Fruit fly (Drosophila melanogaster) whole organism, wandering third instar larva: Measurements from ENCODE around the gene CG42693.

Experiments
- CG9705 ChIP-seq: fragments of 200-800 bp; sonication (Bioruptor generic); optimal IDR thresholded peaks from 2 replicates; lab custom pipeline; 2018; ENCODE audit warnings: missing biosample characterization, mild to moderate bottlenecking, missing genetic modification characterization
- CrebA ChIP-seq: fragments of 200-800 bp; sonication (Bioruptor generic); optimal IDR thresholded peaks from 2 replicates; lab custom pipeline; 2016; ENCODE audit warnings: missing biosample characterization, mild to moderate bottlenecking, missing genetic modification characterization, borderline replicate concordance
- Dfd ChIP-seq: fragments of >200 bp; optimal IDR thresholded peaks from 2 replicates; lab custom pipeline; 2017; ENCODE audit warnings: missing biosample characterization, missing genetic modification characterization
- Dif ChIP-seq: fragments of 200-275, 200-300 bp; sonication (Bioruptor generic); optimal IDR thresholded peaks from 2 replicates; lab custom pipeline; 2018; ENCODE audit warnings: missing biosample characterization, missing genetic modification characterization; ENCODE audit not compliant: partially characterized antibody
- GATAd ChIP-seq: sonication (Bioruptor generic); optimal IDR thresholded peaks from 2 replicates; lab custom pipeline; 2016; ENCODE audit warnings: missing biosample characterization, missing genetic modification characterization
- HLH106 ChIP-seq: fragments of 200-800 bp; optimal IDR thresholded peaks from 3 replicates; lab custom pipeline; 2019; ENCODE audit warnings: missing biosample characterization, mild to moderate bottlenecking, missing genetic modification characterization, moderate library complexity
- Hnf4 ChIP-seq: fragments of 200-800 bp; sonication (Bioruptor generic); optimal IDR thresholded peaks from 2 replicates; lab custom pipeline; 2016; ENCODE audit warnings: missing biosample characterization, mild to moderate bottlenecking, missing genetic modification characterization
- Hr78 ChIP-seq: fragments of >200 bp; optimal IDR thresholded peaks from 2 replicates; lab custom pipeline; 2017; ENCODE audit warnings: missing biosample characterization, missing genetic modification characterization
- Hr83 ChIP-seq: fragments of 200-300 bp; sonication (Bioruptor generic); optimal IDR thresholded peaks from 2 replicates; lab custom pipeline; 2016; ENCODE audit warnings: missing biosample characterization, mild to moderate bottlenecking, missing genetic modification characterization, moderate library complexity; ENCODE audit not compliant: poor library complexity, severe bottlenecking
- Mio ChIP-seq: sonication (Bioruptor generic); optimal IDR thresholded peaks from 2 replicates; lab custom pipeline; 2016; ENCODE audit warnings: missing biosample characterization, missing genetic modification characterization
- N ChIP-seq: fragments of >200 bp; optimal IDR thresholded peaks from 2 replicates; lab custom pipeline; 2018; ENCODE audit warnings: missing biosample characterization, missing external identifiers, missing genetic modification characterization
- OdsH ChIP-seq: fragments of 200-800 bp; sonication (Bioruptor generic); optimal IDR thresholded peaks from 2 replicates; lab custom pipeline; 2016; ENCODE audit warnings: missing biosample characterization, mild to moderate bottlenecking, missing genetic modification characterization
- Rel ChIP-seq, 2 experiments: fragments of 200-800 bp; sonication (Bioruptor generic) in 1 of 2; optimal IDR thresholded peaks; 2 replicates in 1 of 2; 3 replicates in 1 of 2; lab custom pipeline; 2016 to 2019; ENCODE audit warnings: mild to moderate bottlenecking in 2 of 2, missing biosample characterization in 2 of 2, missing genetic modification characterization in 2 of 2, moderate library complexity in 1 of 2
- Sp1 ChIP-seq: fragments of 200-800 bp; sonication (Bioruptor generic); optimal IDR thresholded peaks from 3 replicates; lab custom pipeline; 2019; ENCODE audit warnings: missing biosample characterization, mild to moderate bottlenecking, missing genetic modification characterization, moderate library complexity
- Vsx2 ChIP-seq: fragments of 200-300, 225-300 bp; sonication (Bioruptor generic); optimal IDR thresholded peaks from 2 replicates; lab custom pipeline; 2018; ENCODE audit warnings: missing biosample characterization, missing genetic modification characterization; ENCODE audit not compliant: partially characterized antibody
- br ChIP-seq: fragments of 200-800 bp; sonication (Bioruptor generic); optimal IDR thresholded peaks from 2 replicates; lab custom pipeline; 2016; ENCODE audit warnings: missing biosample characterization, missing genetic modification characterization
- brk ChIP-seq: fragments of 200-800 bp; sonication (Bioruptor generic); optimal IDR thresholded peaks from 2 replicates; lab custom pipeline; 2016; ENCODE audit warnings: missing biosample characterization, mild to moderate bottlenecking, missing genetic modification characterization
- dl ChIP-seq, 2 experiments: fragments of 175-275, 200-275 bp in 1 of 2; fragments of 200-275 bp in 1 of 2; sonication (Bioruptor generic); optimal IDR thresholded peaks; lab custom pipeline; 2018; ENCODE audit warnings: mild to moderate bottlenecking in 2 of 2, missing biosample characterization in 2 of 2, missing genetic modification characterization in 2 of 2, moderate library complexity in 2 of 2; ENCODE audit not compliant: partially characterized antibody in 2 of 2, insufficient read depth in 1 of 2
- dmrt93B ChIP-seq: fragments of 200-800 bp; sonication (Bioruptor generic); optimal IDR thresholded peaks from 2 replicates; lab custom pipeline; 2018; ENCODE audit warnings: missing biosample characterization, mild to moderate bottlenecking, missing genetic modification characterization
- ey ChIP-seq: fragments of 200-800 bp; sonication (Bioruptor generic); optimal IDR thresholded peaks from 2 replicates; lab custom pipeline; 2016; ENCODE audit warnings: missing biosample characterization, missing genetic modification characterization
- foxo ChIP-seq, 2 experiments: fragments of 200-800 bp; sonication (Bioruptor generic); optimal IDR thresholded peaks; 2 replicates in 1 of 2; 3 replicates in 1 of 2; lab custom pipeline; 2016 to 2017; ENCODE audit warnings: missing biosample characterization in 2 of 2, missing genetic modification characterization in 2 of 2
- fru ChIP-seq: fragments of 200-800 bp; sonication (Bioruptor generic); optimal IDR thresholded peaks from 3 replicates; lab custom pipeline; 2016; ENCODE audit warnings: missing biosample characterization, mild to moderate bottlenecking, missing genetic modification characterization
- h ChIP-seq: fragments of 200-800 bp; sonication (Bioruptor generic); optimal IDR thresholded peaks from 3 replicates; lab custom pipeline; 2016; ENCODE audit warnings: missing biosample characterization, mild to moderate bottlenecking, missing genetic modification characterization
- jim ChIP-seq: fragments of 175-275, 200-325 bp; sonication (Bioruptor generic); optimal IDR thresholded peaks from 2 replicates; lab custom pipeline; 2016; ENCODE audit warnings: missing biosample characterization, mild to moderate bottlenecking, missing genetic modification characterization
- lola ChIP-seq: fragments of >200 bp; optimal IDR thresholded peaks from 2 replicates; lab custom pipeline; 2017; ENCODE audit warnings: missing biosample characterization, missing genetic modification characterization
- pan ChIP-seq: fragments of >200 bp; optimal IDR thresholded peaks from 2 replicates; lab custom pipeline; 2017
- psq ChIP-seq: fragments of 200-800 bp; sonication (Bioruptor generic); optimal IDR thresholded peaks from 3 replicates; lab custom pipeline; 2017; ENCODE audit warnings: missing biosample characterization, mild to moderate bottlenecking, missing genetic modification characterization, moderate library complexity
- rgr ChIP-seq: fragments of 200-800 bp; sonication (Bioruptor generic); optimal IDR thresholded peaks from 3 replicates; lab custom pipeline; 2016; ENCODE audit warnings: missing biosample characterization, mild to moderate bottlenecking, missing genetic modification characterization
- sage ChIP-seq: fragments of 200-800 bp; sonication (Bioruptor generic); optimal IDR thresholded peaks from 2 replicates; lab custom pipeline; 2016; ENCODE audit warnings: missing biosample characterization, mild to moderate bottlenecking, missing genetic modification characterization
- sv ChIP-seq: fragments of 200-800 bp; sonication (Bioruptor generic); optimal IDR thresholded peaks from 3 replicates; lab custom pipeline; 2016; ENCODE audit warnings: missing biosample characterization, missing genetic modification characterization
- usp ChIP-seq: fragments of >200 bp; optimal IDR thresholded peaks from 2 replicates; lab custom pipeline; 2017; ENCODE audit warnings: missing biosample characterization, missing genetic modification characterization
- woc ChIP-seq: sonication (Bioruptor generic); optimal IDR thresholded peaks from 2 replicates; lab custom pipeline; 2016; ENCODE audit warnings: missing biosample characterization, mild to moderate bottlenecking, missing genetic modification characterization

CG42693 gene

dm6 chr3R:31696664-31697063 is 11.5 kb downstream of the CG42693 start:
- TF ChIP-seq N (GFP tag; lab: Kevin White, UChicago) (no peak), Hr83 (GFP tag; lab: Kevin White, UChicago) (no peak), psq (GFP tag; lab: Kevin White, UChicago) (no peak), Dif (GFP tag; lab: Kevin White, UChicago) (no peak), h (GFP tag; lab: Kevin White, UChicago) (peak; percentile 0), usp (GFP tag; lab: Kevin White, UChicago) (no peak), foxo (GFP tag; optimal IDR thresholded peaks at IDR 0.05; lab: Kevin White, UChicago) (peak in 1 of 2 experiments; percentile 32)

DNA sequence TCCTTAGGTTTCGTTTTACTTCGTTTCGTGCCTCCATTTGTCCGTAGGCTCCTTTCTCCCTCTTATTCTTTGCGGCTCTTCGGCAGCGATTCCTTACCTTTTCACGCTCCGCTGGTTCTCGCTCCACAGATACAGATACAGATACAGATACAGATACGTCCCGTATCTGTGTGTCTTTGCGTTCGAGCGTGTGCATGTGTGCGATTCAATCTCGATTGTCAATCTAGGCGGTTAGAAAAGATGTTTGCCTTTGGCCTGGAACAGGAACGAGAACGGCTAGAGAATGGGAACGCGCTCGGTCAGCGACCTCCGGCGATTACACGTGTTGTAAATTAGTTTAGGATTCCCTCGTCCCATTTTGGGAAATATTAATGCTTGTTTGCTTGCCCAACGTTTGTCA is 17.7 kb downstream of the CG42693 start:
- no peak for TF ChIP-seq dmrt93B
- TF ChIP-seq br (GFP tag; lab: Kevin White, UChicago), result no peak
- TF ChIP-seq Rel (GFP tag; optimal IDR thresholded peaks at IDR 0.05; lab: Kevin White, UChicago), result no peak
- TF ChIP-seq Rel (tag; optimal IDR thresholded peaks at IDR 0.05; lab: Kevin White, UChicago), result no peak
- TF ChIP-seq fru (GFP tag; lab: Kevin White, UChicago), result no peak
- TF ChIP-seq psq (GFP tag; lab: Kevin White, UChicago), result no peak
- TF ChIP-seq pan (lab: Kevin White, UChicago), result no peak
- TF ChIP-seq Hnf4 (GFP tag; lab: Kevin White, UChicago), result no peak
- TF ChIP-seq Dfd (GFP tag; lab: Kevin White, UChicago), result no peak
- TF ChIP-seq jim (GFP tag; lab: Kevin White, UChicago), result no peak
- no peak for TF ChIP-seq usp (GFP tag; lab: Kevin White, UChicago)
- no peak for TF ChIP-seq sage (GFP tag; lab: Kevin White, UChicago)
- no peak for TF ChIP-seq woc (GFP tag; lab: Kevin White, UChicago)
- TF ChIP-seq Vsx2 (GFP tag; lab: Kevin White, UChicago), result no peak
- no peak for TF ChIP-seq rgr (GFP tag; lab: Kevin White, UChicago)
- TF ChIP-seq h (GFP tag; lab: Kevin White, UChicago), result no peak
- TF ChIP-seq CG9705 (GFP tag; lab: Kevin White, UChicago), result no peak
- no peak for TF ChIP-seq lola (GFP tag; lab: Kevin White, UChicago)
- no peak for TF ChIP-seq Mio (GFP tag; lab: Kevin White, UChicago)

DNA sequence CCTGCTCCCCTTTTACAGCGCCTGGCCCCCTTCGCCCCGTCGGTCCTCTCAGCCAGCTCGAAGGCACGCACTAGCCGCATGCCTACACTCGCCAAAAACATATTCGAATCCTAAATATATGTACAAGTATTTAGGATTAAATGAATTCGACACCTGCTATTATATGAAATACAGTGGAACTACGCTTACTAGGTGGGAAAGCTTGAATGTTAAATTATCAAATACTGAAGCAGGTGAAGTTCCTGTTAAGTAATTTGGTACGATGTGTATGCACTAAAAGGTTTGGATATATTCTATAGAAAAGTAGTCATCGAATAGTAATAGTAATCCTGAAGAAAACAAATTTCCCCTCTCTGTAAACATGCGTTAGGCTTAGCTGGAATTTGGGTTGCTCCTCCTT is 18.4 kb downstream of the CG42693 start:
- TF ChIP-seq CrebA (GFP tag; lab: Kevin White, UChicago), result no peak
- no peak for TF ChIP-seq Hnf4 (GFP tag; lab: Kevin White, UChicago)
- no peak for TF ChIP-seq N (GFP tag; lab: Kevin White, UChicago)
- TF ChIP-seq HLH106 (tag; lab: Kevin White, UChicago), result no peak
- no peak for TF ChIP-seq dl (GFP tag; optimal IDR thresholded peaks at IDR 0.05; lab: Kevin White, UChicago; ENCODE audit: insufficient read depth in 1 of 2, partially characterized antibody in 2 of 2)
- TF ChIP-seq h (GFP tag; lab: Kevin White, UChicago), result no peak
- TF ChIP-seq Dfd (GFP tag; lab: Kevin White, UChicago), result no peak

DNA sequence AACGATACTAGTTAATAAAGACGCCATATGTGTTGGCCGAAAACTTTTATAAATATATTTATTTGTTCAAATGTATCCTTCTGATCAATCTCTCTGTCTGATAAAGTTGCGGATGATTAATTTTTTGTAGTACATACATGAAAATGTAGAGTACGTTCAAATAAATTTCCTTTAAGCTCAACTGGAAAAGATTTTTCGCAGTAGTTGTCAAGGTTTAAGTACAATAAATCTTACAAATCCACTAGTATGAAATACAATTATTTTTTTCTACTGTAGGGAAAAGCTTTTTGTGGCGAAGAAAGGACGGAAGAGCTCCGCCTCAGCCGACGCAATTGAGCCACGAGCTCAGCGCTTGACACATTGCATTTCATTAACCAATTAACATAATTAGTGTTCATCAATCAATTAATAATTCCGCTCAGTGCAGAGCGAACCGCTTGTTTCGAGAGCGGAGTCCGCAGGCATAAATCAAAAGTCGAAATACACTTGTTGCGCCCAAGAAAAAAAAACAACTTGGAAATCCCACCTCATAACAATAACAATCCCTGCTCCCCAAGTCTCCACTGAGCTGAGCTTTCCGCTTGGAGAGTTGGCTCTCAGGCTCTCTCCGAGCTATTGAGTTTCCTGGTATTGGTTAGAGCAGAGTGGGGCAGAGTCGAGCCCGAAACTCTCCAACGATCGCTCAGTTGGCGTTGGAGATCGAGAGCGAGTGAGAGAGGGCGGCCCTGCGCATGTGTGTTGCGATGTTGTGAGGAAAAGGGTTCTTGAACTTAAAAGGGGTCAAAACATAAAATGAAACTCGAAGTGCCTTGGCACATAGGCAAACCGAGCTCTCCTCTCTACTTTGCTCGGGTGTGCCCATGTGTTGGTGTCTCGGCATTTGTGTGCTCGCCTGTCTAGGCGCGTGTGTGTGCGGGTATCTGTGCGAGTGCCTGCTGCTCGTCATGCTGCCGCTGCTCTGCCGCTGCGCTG is 19.2 kb downstream of the CG42693 start:
- TF ChIP-seq pan (lab: Kevin White, UChicago), result no peak
- peak; percentile 94 for TF ChIP-seq Dif (GFP tag; lab: Kevin White, UChicago)
- peak; percentile 62 for TF ChIP-seq CrebA (GFP tag; lab: Kevin White, UChicago)
- no peak for TF ChIP-seq Dfd (GFP tag; lab: Kevin White, UChicago)
- peak; percentile 3 for TF ChIP-seq ey (GFP tag; lab: Kevin White, UChicago)
- TF ChIP-seq dl (GFP tag; optimal IDR thresholded peaks at IDR 0.05; lab: Kevin White, UChicago; ENCODE audit: insufficient read depth in 1 of 2, partially characterized antibody in 2 of 2), result peak; percentile 90 to 92
- no peak for TF ChIP-seq sage (GFP tag; lab: Kevin White, UChicago)
- peak; percentile 31 for TF ChIP-seq fru (GFP tag; lab: Kevin White, UChicago)
- TF ChIP-seq Sp1 (GFP tag; lab: Kevin White, UChicago), result peak; percentile 16
- no peak for TF ChIP-seq sv (GFP tag; lab: Kevin White, UChicago)
- no peak for TF ChIP-seq N (GFP tag; lab: Kevin White, UChicago)
- no peak for TF ChIP-seq Vsx2 (GFP tag; lab: Kevin White, UChicago)
- TF ChIP-seq foxo (GFP tag; optimal IDR thresholded peaks at IDR 0.05; lab: Kevin White, UChicago), result peak in 1 of 2 experiments; percentile 35
- TF ChIP-seq h (GFP tag; lab: Kevin White, UChicago), result peak; percentile 34
- TF ChIP-seq Hr78 (GFP tag; lab: Kevin White, UChicago), result no peak
- no peak for TF ChIP-seq woc (GFP tag; lab: Kevin White, UChicago)
- peak; percentile 47 for TF ChIP-seq HLH106 (tag; lab: Kevin White, UChicago)
- TF ChIP-seq Hnf4 (GFP tag; lab: Kevin White, UChicago), result peak; percentile 4
- peak; percentile 3 for TF ChIP-seq OdsH (GFP tag; lab: Kevin White, UChicago)
- peak; percentile 28 for TF ChIP-seq psq (GFP tag; lab: Kevin White, UChicago)
- TF ChIP-seq br (GFP tag; lab: Kevin White, UChicago), result peak; percentile 24
- TF ChIP-seq rgr (GFP tag; lab: Kevin White, UChicago), result peak; percentile 2
- TF ChIP-seq brk (GFP tag; lab: Kevin White, UChicago), result no peak
- TF ChIP-seq GATAd (GFP tag; lab: Kevin White, UChicago), result no peak
- no peak for TF ChIP-seq Rel (GFP tag; optimal IDR thresholded peaks at IDR 0.05; lab: Kevin White, UChicago)
- peak; percentile 79 for TF ChIP-seq Rel (tag; optimal IDR thresholded peaks at IDR 0.05; lab: Kevin White, UChicago)
- no peak for TF ChIP-seq dmrt93B
